Fruit fly (Drosophila melanogaster): ENCODE data around the gene AMPdeam.

dm6 chrX:13787282-13787850 is 58.3 kb downstream of the AMPdeam start:
- no peak for TF ChIP-seq Met (GFP tag; optimal IDR thresholded peaks at IDR 0.05)
- TF ChIP-seq Blimp-1 (GFP tag; optimal IDR thresholded peaks at IDR 0.05) = no peak
- no peak for TF ChIP-seq dac (GFP tag; optimal IDR thresholded peaks at IDR 0.05)
- TF ChIP-seq CG15336 (GFP tag; IDR thresholded peaks at IDR 0.05) = no peak
- no peak for TF ChIP-seq Hr4 (GFP tag; optimal IDR thresholded peaks at IDR 0.05)
- TF ChIP-seq OdsH (GFP tag; optimal IDR thresholded peaks at IDR 0.05) = no peak
- no peak for TF ChIP-seq Sox14 (GFP tag; optimal IDR thresholded peaks at IDR 0.05)
- TF ChIP-seq Eip78C (GFP tag) = no peak
- TF ChIP-seq Hr39 (GFP tag; optimal IDR thresholded peaks at IDR 0.05) = no peak
